Worm (Caenorhabditis elegans) whole organism, L4 larva: Measurements from ENCODE around the gene nish-1.

Source experiments
- F26F4.8 ChIP-seq: fragments of 200-800 bp; sonication (Bioruptor generic); conservative IDR thresholded peaks from 2 replicates; pipeline ENCODE4 v1.3.6; 2022; ENCODE audit warnings: missing genetic modification characterization, missing compliant biosample characterization
- F37D6.2 ChIP-seq: sonication (generic microtip); optimal IDR thresholded peaks from 2 replicates; lab custom pipeline; 2016; ENCODE audit warnings: mild to moderate bottlenecking, missing genetic modification characterization, missing compliant biosample characterization
- Y105C5A.15 ChIP-seq: fragments of 200-800 bp; sonication (Bioruptor generic); IDR thresholded peaks from 2 replicates; pipeline ENCODE4 v1.3.6; 2022; ENCODE audit warnings: missing genetic modification characterization, missing compliant biosample characterization
- aha-1 ChIP-seq: fragments of 150-350 bp; peaks from one replicate; lab custom pipeline; 2014; ENCODE audit warnings: missing biosample characterization, missing genetic modification characterization
- aly-2 ChIP-seq: sonication (generic microtip); optimal IDR thresholded peaks from 2 replicates; lab custom pipeline; 2018; ENCODE audit warnings: missing biosample characterization, missing genetic modification characterization
- attf-4 ChIP-seq: sonication (generic microtip); optimal IDR thresholded peaks from 3 replicates; lab custom pipeline; 2017; ENCODE audit warnings: missing biosample characterization, missing genetic modification characterization
- ceh-20 ChIP-seq: fragments of 200-800 bp; sonication (Bioruptor generic); IDR thresholded peaks from 2 replicates; pipeline ENCODE4 v1.3.6; 2022; ENCODE audit warnings: missing genetic modification reagents, missing genetic modification characterization, missing compliant biosample characterization
- ceh-28 ChIP-seq: fragments of 150-350 bp; optimal IDR thresholded peaks from 2 replicates; lab custom pipeline; 2014; ENCODE audit warnings: missing biosample characterization, missing genetic modification reagents, missing genetic modification characterization
- ceh-44 ChIP-seq: fragments of 200-800 bp; sonication (Bioruptor generic); IDR thresholded peaks from 2 replicates; pipeline ENCODE4 v1.3.6; 2022; ENCODE audit warnings: missing genetic modification reagents, missing genetic modification characterization, missing compliant biosample characterization
- ceh-82 ChIP-seq: sonication (generic microtip); optimal IDR thresholded peaks from 2 replicates; lab custom pipeline; 2017; ENCODE audit warnings: missing biosample characterization, missing genetic modification characterization
- cey-2 ChIP-seq: sonication (generic microtip); optimal IDR thresholded peaks from 3 replicates; lab custom pipeline; 2017; ENCODE audit warnings: missing genetic modification characterization, mild to moderate bottlenecking, missing compliant biosample characterization, antibody characterized with exemption, borderline replicate concordance; ENCODE audit not compliant: insufficient read depth
- ctbp-1 ChIP-seq: fragments of 200-800 bp; sonication (Bioruptor generic); IDR thresholded peaks from 2 replicates; pipeline ENCODE4 v1.3.6; 2022; ENCODE audit warnings: missing genetic modification reagents, missing genetic modification characterization, missing compliant biosample characterization
- duxl-1 ChIP-seq: sonication (generic microtip); optimal IDR thresholded peaks from 2 replicates; lab custom pipeline; 2016; ENCODE audit warnings: mild to moderate bottlenecking, missing genetic modification characterization, moderate library complexity, missing compliant biosample characterization; ENCODE audit not compliant: poor library complexity
- dve-1 ChIP-seq: sonication (generic microtip); optimal IDR thresholded peaks from 2 replicates; lab custom pipeline; 2017; ENCODE audit warnings: antibody characterized with exemption, mild to moderate bottlenecking, missing genetic modification characterization, missing compliant biosample characterization; ENCODE audit not compliant: insufficient read depth
- egl-43 ChIP-seq: fragments of 200-800 bp; sonication (Bioruptor generic); IDR thresholded peaks from 2 replicates; pipeline ENCODE4 v1.3.6; 2022; ENCODE audit warnings: missing genetic modification reagents, missing genetic modification characterization, missing compliant biosample characterization
- fkh-10 ChIP-seq: fragments of 150-350 bp; optimal IDR thresholded peaks from 2 replicates; lab custom pipeline; 2014; ENCODE audit warnings: missing biosample characterization, missing genetic modification reagents, missing genetic modification characterization
- hlh-11 ChIP-seq: fragments of 200-800 bp; sonication (Bioruptor generic); optimal IDR thresholded peaks from 2 replicates; lab custom pipeline; 2018; ENCODE audit warnings: mild to moderate bottlenecking, missing genetic modification characterization, missing compliant biosample characterization
- hlh-30 ChIP-seq: sonication (generic microtip); optimal IDR thresholded peaks from 2 replicates; lab custom pipeline; 2017; ENCODE audit warnings: antibody characterized with exemption, mild to moderate bottlenecking, missing genetic modification characterization, missing compliant biosample characterization; ENCODE audit not compliant: insufficient read depth
- hmg-1.1 ChIP-seq: fragments of 200-800 bp; sonication (Bioruptor generic); IDR thresholded peaks from 2 replicates; pipeline ENCODE4 v1.3.6; 2022; ENCODE audit warnings: missing genetic modification reagents, missing genetic modification characterization, missing compliant biosample characterization
- lim-7 ChIP-seq: fragments of 200-800 bp; sonication (Bioruptor generic); IDR thresholded peaks from 2 replicates; pipeline ENCODE4 v1.3.6; 2022; ENCODE audit warnings: missing genetic modification characterization, missing compliant biosample characterization
- lin-1 ChIP-seq: fragments of 200-800 bp; sonication (Bioruptor generic); IDR thresholded peaks from 2 replicates; pipeline ENCODE4 v1.3.6; 2022; ENCODE audit warnings: missing genetic modification reagents, missing genetic modification characterization, missing compliant biosample characterization
- lin-13 ChIP-seq: fragments of 150-350 bp; optimal IDR thresholded peaks from 2 replicates; lab custom pipeline; 2014; ENCODE audit warnings: missing biosample characterization, missing genetic modification reagents, missing genetic modification characterization
- lin-15B ChIP-seq: fragments of 150-350 bp; sonication (generic microtip); optimal IDR thresholded peaks from 3 replicates; lab custom pipeline; 2014; ENCODE audit warnings: missing biosample characterization, missing genetic modification characterization
- madf-9 ChIP-seq: fragments of 200-800 bp; sonication (Bioruptor generic); conservative IDR thresholded peaks from 2 replicates; pipeline ENCODE4 v1.3.6; 2022; ENCODE audit warnings: missing genetic modification reagents, missing genetic modification characterization, missing compliant biosample characterization
- mdl-1 ChIP-seq, 2 experiments: fragments of 150-350 bp in 1 of 2; sonication (generic microtip) in 1 of 2; optimal IDR thresholded peaks; 2 replicates each; lab custom pipeline; 2014 to 2017; ENCODE audit warnings: missing biosample characterization in 2 of 2, missing genetic modification characterization in 2 of 2
- mdt-29 ChIP-seq: fragments of 200-800 bp; sonication (Bioruptor generic); IDR thresholded peaks from 2 replicates; pipeline ENCODE4 v1.3.6; 2022; ENCODE audit warnings: missing genetic modification reagents, missing genetic modification characterization, missing compliant biosample characterization
- mep-1 ChIP-seq: fragments of 150-350 bp; sonication (generic microtip); optimal IDR thresholded peaks from 3 replicates; lab custom pipeline; 2014; ENCODE audit warnings: missing biosample characterization, missing genetic modification characterization
- mxl-2 ChIP-seq: fragments of 200-800 bp; sonication (Bioruptor generic); conservative IDR thresholded peaks from 2 replicates; pipeline ENCODE4 v1.3.6; 2022; ENCODE audit warnings: missing genetic modification reagents, missing genetic modification characterization, missing compliant biosample characterization
- mxl-3 ChIP-seq: fragments of 200-800 bp; sonication (Bioruptor generic); optimal IDR thresholded peaks from 2 replicates; lab custom pipeline; 2018; ENCODE audit warnings: mild to moderate bottlenecking, missing genetic modification characterization, missing compliant biosample characterization
- nhr-25 ChIP-seq: sonication (generic microtip); optimal IDR thresholded peaks from 2 replicates; lab custom pipeline; 2017; ENCODE audit warnings: missing genetic modification characterization, mild to moderate bottlenecking, missing compliant biosample characterization, antibody characterized with exemption, moderate library complexity, borderline replicate concordance; ENCODE audit not compliant: insufficient read depth
- nhr-28 ChIP-seq: fragments of 150-350 bp; optimal IDR thresholded peaks from 2 replicates; lab custom pipeline; 2014; ENCODE audit warnings: missing biosample characterization, missing genetic modification characterization
- set-16 ChIP-seq: fragments of 200-800 bp; sonication (Bioruptor generic); IDR thresholded peaks from 2 replicates; pipeline ENCODE4 v1.3.6; 2022; ENCODE audit warnings: missing genetic modification reagents, missing genetic modification characterization, missing compliant biosample characterization
- skn-1 ChIP-seq: fragments of 150-350 bp; optimal IDR thresholded peaks from 2 replicates; lab custom pipeline; 2014; ENCODE audit warnings: missing biosample characterization, missing genetic modification characterization
- snpc-1.2 ChIP-seq: fragments of 200-800 bp; sonication (Bioruptor generic); IDR thresholded peaks from 2 replicates; pipeline ENCODE4 v1.3.6; 2022; ENCODE audit warnings: missing genetic modification reagents, missing genetic modification characterization, missing compliant biosample characterization
- snpc-4 ChIP-seq: fragments of 150-350 bp; optimal IDR thresholded peaks from 2 replicates; lab custom pipeline; 2014; ENCODE audit warnings: missing biosample characterization, missing genetic modification characterization
- tag-97 ChIP-seq: fragments of 200-800 bp; sonication (Bioruptor generic); IDR thresholded peaks from 2 replicates; pipeline ENCODE4 v1.3.6; 2022; ENCODE audit warnings: missing genetic modification characterization, missing compliant biosample characterization
- tra-1 ChIP-seq: fragments of 200-800 bp; sonication (Bioruptor generic); IDR thresholded peaks from 2 replicates; pipeline ENCODE4 v1.3.6; 2022; ENCODE audit warnings: missing genetic modification reagents, missing genetic modification characterization, missing compliant biosample characterization
- zfp-2 ChIP-seq: sonication (generic microtip); optimal IDR thresholded peaks from 2 replicates; lab custom pipeline; 2016; ENCODE audit warnings: mild to moderate bottlenecking, missing genetic modification characterization, missing compliant biosample characterization

The nish-1 gene

ce11 chrIV:10864031-10864430 is at the start of gene nish-1:
nish-1 (plus strand) TSS chrIV:10864331.
- TF ChIP-seq duxl-1: no peak
- TF ChIP-seq F37D6.2 (tag; lab: Kevin White, UChicago): no peak
- no peak for TF ChIP-seq lin-1 (GFP tag; lab: Robert Waterston, UW)
- no peak for TF ChIP-seq ceh-28 (tag; lab: Kevin White, UChicago)
- no peak for TF ChIP-seq mdt-29 (GFP tag; lab: Robert Waterston, UW)
- TF ChIP-seq ceh-44: no peak
- no peak for TF ChIP-seq tra-1 (GFP tag; lab: Robert Waterston, UW)
- no peak for TF ChIP-seq snpc-1.2 (GFP tag; lab: Robert Waterston, UW)
- TF ChIP-seq attf-4 (tag; lab: Kevin White, UChicago): no peak
- no peak for TF ChIP-seq snpc-4
- TF ChIP-seq ceh-20: no peak
- no peak for TF ChIP-seq ceh-82 (tag; lab: Kevin White, UChicago)
- no peak for TF ChIP-seq tag-97 (GFP tag; lab: Robert Waterston, UW)
- no peak for TF ChIP-seq lin-13
- TF ChIP-seq mxl-2 (GFP tag; lab: Robert Waterston, UW): no peak
- TF ChIP-seq F26F4.8: no peak
- no peak for TF ChIP-seq aly-2
- no peak for TF ChIP-seq zfp-2
- no peak for TF ChIP-seq Y105C5A.15 (GFP tag; lab: Robert Waterston, UW)

ce11 chrIV:10815950-10816349 is 48.2 kb upstream of the nish-1 start:
- TF ChIP-seq hlh-11 (tag; lab: Kevin White, UChicago) (no peak), tra-1 (GFP tag; lab: Robert Waterston, UW) (no peak), madf-9 (GFP tag; lab: Robert Waterston, UW) (no peak), skn-1 (tag; lab: Kevin White, UChicago) (no peak), nhr-25 (tag; lab: Kevin White, UChicago) (peak; percentile 55), mep-1 (tag; lab: Kevin White, UChicago) (peak; percentile 12), lin-15B (tag; lab: Kevin White, UChicago) (no peak), hmg-1.1 (GFP tag; lab: Robert Waterston, UW) (no peak), ctbp-1 (GFP tag; lab: Robert Waterston, UW) (no peak), nhr-28 (tag; lab: Kevin White, UChicago) (peak; percentile 50)

ce11 chrIV:10817030-10817429 is 47.1 kb upstream of the nish-1 start:
- TF ChIP-seq set-16 (peak; percentile 87), egl-43 (GFP tag; lab: Robert Waterston, UW) (peak; percentile 68; the same call in 1 of the 2 replicates), hlh-11 (tag; lab: Kevin White, UChicago) (peak; percentile 28), cey-2 (tag; lab: Kevin White, UChicago) (no peak), fkh-10 (no peak), hlh-30 (tag; lab: Kevin White, UChicago) (peak; percentile 48), mdl-1 (tag; optimal IDR thresholded peaks at IDR 0.05; lab: Kevin White, UChicago) (peak in 1 of 2 experiments; percentile 73), dve-1 (tag; lab: Kevin White, UChicago) (no peak), madf-9 (GFP tag; lab: Robert Waterston, UW) (peak; percentile 14; the same call in 1 of the 2 replicates), mxl-3 (GFP tag; lab: Kevin White, UChicago) (peak; percentile 55), mep-1 (tag; lab: Kevin White, UChicago) (peak; percentile 26), lim-7 (GFP tag; lab: Robert Waterston, UW) (peak; percentile 61; the same call in 1 of the 2 replicates), aha-1 (tag; lab: Kevin White, UChicago) (peak; percentile 97), hmg-1.1 (GFP tag; lab: Robert Waterston, UW) (0 out of 2 replicates have a peak, but pooled peaks have one; percentile 21)
- TF ChIP-seq, all 104 proteins: peak for 11
